Fruit fly (Drosophila melanogaster) whole organism, embryonic: ENCODE data around the gene fit.

Source experiments
- Awh ChIP-seq: fragments of 200-800 bp; sonication (Bioruptor generic); IDR thresholded peaks from 2 replicates; pipeline ENCODE4, ENCODE4 v1.3.6; 2022; ENCODE audit warnings: missing biosample characterization, missing genetic modification characterization
- Bdp1 ChIP-seq: fragments of 200-800 bp; sonication (Bioruptor generic); optimal IDR thresholded peaks from 3 replicates; lab custom pipeline; 2016; ENCODE audit warnings: missing biosample characterization, missing genetic modification characterization
- CG11560 ChIP-seq: fragments of 200-800 bp; sonication (Bioruptor generic); IDR thresholded peaks from 3 replicates; pipeline ENCODE4 v1.3.6; 2022; ENCODE audit warnings: missing biosample characterization, missing genetic modification characterization
- CG12299 ChIP-seq: fragments of 200-800 bp; sonication (Bioruptor generic); optimal IDR thresholded peaks from 2 replicates; lab custom pipeline; 2018; ENCODE audit warnings: missing biosample characterization, mild to moderate bottlenecking, missing genetic modification characterization
- CG13287 ChIP-seq: fragments of 200-800 bp; sonication (Bioruptor generic); IDR thresholded peaks from 2 replicates; pipeline ENCODE4 v1.3.6; 2022; ENCODE audit warnings: missing biosample characterization, missing genetic modification characterization; ENCODE audit not compliant: partially characterized antibody
- CG13424 ChIP-seq: fragments of 200-800 bp; sonication (Bioruptor generic); optimal IDR thresholded peaks from 2 replicates; lab custom pipeline; 2019; ENCODE audit warnings: missing biosample characterization, mild to moderate bottlenecking, missing genetic modification characterization, moderate library complexity
- CG15269 ChIP-seq: fragments of 200-800 bp; sonication (Bioruptor generic); optimal IDR thresholded peaks from 2 replicates; lab custom pipeline; 2018; ENCODE audit warnings: missing biosample characterization, mild to moderate bottlenecking, missing genetic modification characterization, moderate library complexity
- CG17359 ChIP-seq: fragments of 200-800 bp; sonication (Bioruptor generic); optimal IDR thresholded peaks from 3 replicates; lab custom pipeline; 2018; ENCODE audit warnings: missing biosample characterization, mild to moderate bottlenecking, missing genetic modification characterization, moderate library complexity
- CG17385 ChIP-seq: fragments of 200-800 bp; sonication (Bioruptor generic); optimal IDR thresholded peaks from 3 replicates; lab custom pipeline; 2018; ENCODE audit warnings: missing biosample characterization, mild to moderate bottlenecking, missing genetic modification characterization
- CG30020 ChIP-seq: fragments of 200-800 bp; optimal IDR thresholded peaks from 2 replicates; lab custom pipeline; 2019; ENCODE audit warnings: missing biosample characterization, mild to moderate bottlenecking, missing genetic modification characterization, moderate library complexity
- CG31365 ChIP-seq: fragments of 200-800 bp; sonication (Bioruptor generic); optimal IDR thresholded peaks from 2 replicates; lab custom pipeline; 2018; ENCODE audit warnings: missing biosample characterization, mild to moderate bottlenecking, missing genetic modification characterization
- CG32532 ChIP-seq: fragments of 200-800 bp; sonication (Bioruptor generic); IDR thresholded peaks from 2 replicates; pipeline ENCODE4 v1.3.6; 2022; ENCODE audit warnings: missing biosample characterization, missing genetic modification characterization
- CG33557 ChIP-seq: fragments of 200-800 bp; sonication (Bioruptor generic); optimal IDR thresholded peaks from 2 replicates; lab custom pipeline; 2019; ENCODE audit warnings: missing biosample characterization, mild to moderate bottlenecking, missing genetic modification characterization, moderate library complexity
- CG3995 ChIP-seq: fragments of 200-800 bp; sonication (Bioruptor generic); optimal IDR thresholded peaks from 3 replicates; lab custom pipeline; 2016; ENCODE audit warnings: missing biosample characterization, missing genetic modification characterization
- CG4424 ChIP-seq: fragments of 200-800 bp; sonication (Bioruptor generic); optimal IDR thresholded peaks from 3 replicates; lab custom pipeline; 2016; ENCODE audit warnings: missing biosample characterization, missing genetic modification characterization
- CG6683 ChIP-seq: fragments of 200-800 bp; sonication (Bioruptor generic); optimal IDR thresholded peaks from 2 replicates; lab custom pipeline; 2017; ENCODE audit warnings: missing biosample characterization, mild to moderate bottlenecking, missing genetic modification characterization, missing genetic modification reagents
- CG8089 ChIP-seq: fragments of 200-800 bp; sonication (Bioruptor generic); optimal IDR thresholded peaks from 3 replicates; lab custom pipeline; 2016; ENCODE audit warnings: missing biosample characterization, missing genetic modification characterization
- CG8765 ChIP-seq: fragments of 200-800 bp; sonication (Bioruptor generic); IDR thresholded peaks from 2 replicates; pipeline ENCODE4 v1.3.6; 2022; ENCODE audit warnings: missing biosample characterization, missing genetic modification characterization
- CG8944 ChIP-seq: fragments of 200-800 bp; sonication (Bioruptor generic); optimal IDR thresholded peaks from 3 replicates; lab custom pipeline; 2016; ENCODE audit warnings: missing biosample characterization, missing genetic modification characterization
- CG9437 ChIP-seq: fragments of 200-800 bp; sonication (Bioruptor generic); optimal IDR thresholded peaks from 2 replicates; lab custom pipeline; 2018; ENCODE audit warnings: missing biosample characterization, mild to moderate bottlenecking, missing genetic modification characterization
- CG9817 ChIP-seq: fragments of 200-800 bp; sonication (Bioruptor generic); optimal IDR thresholded peaks from 2 replicates; lab custom pipeline; 2018; ENCODE audit warnings: missing biosample characterization, mild to moderate bottlenecking, missing genetic modification characterization, moderate library complexity
- Doc3 ChIP-seq: fragments of 200-800 bp; sonication (Bioruptor generic); IDR thresholded peaks from 3 replicates; pipeline ENCODE4 v1.3.6; 2022; ENCODE audit warnings: missing biosample characterization, missing genetic modification characterization; ENCODE audit not compliant: partially characterized antibody
- Dp ChIP-seq: fragments of 200-800 bp; sonication (Bioruptor generic); optimal IDR thresholded peaks from 2 replicates; lab custom pipeline; 2018; ENCODE audit warnings: missing biosample characterization, mild to moderate bottlenecking, missing genetic modification characterization, moderate library complexity
- Fer2 ChIP-seq: fragments of 200-800 bp; sonication (Bioruptor generic); optimal IDR thresholded peaks from 2 replicates; lab custom pipeline; 2018; ENCODE audit warnings: missing biosample characterization, mild to moderate bottlenecking, missing genetic modification characterization, moderate library complexity
- Gsc ChIP-seq: fragments of 200-800 bp; sonication (Bioruptor generic); IDR thresholded peaks from 2 replicates; pipeline ENCODE4 v1.3.6; 2022; ENCODE audit warnings: missing biosample characterization, missing genetic modification characterization
- HLH3B ChIP-seq: fragments of 200-800 bp; sonication (Bioruptor generic); IDR thresholded peaks from 2 replicates; pipeline ENCODE4 v1.3.6; 2022; ENCODE audit warnings: missing biosample characterization, missing genetic modification characterization
- HLHmδ ChIP-seq: fragments of 200-800 bp; sonication (Bioruptor generic); optimal IDR thresholded peaks from 2 replicates; lab custom pipeline; 2018; ENCODE audit warnings: missing biosample characterization, mild to moderate bottlenecking, missing genetic modification characterization, moderate library complexity
- Hand ChIP-seq: fragments of 200-800 bp; sonication (Bioruptor generic); optimal IDR thresholded peaks from 2 replicates; lab custom pipeline; 2017; ENCODE audit warnings: mild to moderate bottlenecking, missing biosample characterization, missing genetic modification reagents, missing genetic modification characterization
- HmgZ ChIP-seq: fragments of 200-800 bp; sonication (Bioruptor generic); optimal IDR thresholded peaks from 2 replicates; lab custom pipeline; 2018; ENCODE audit warnings: missing biosample characterization, mild to moderate bottlenecking, missing genetic modification characterization
- ab ChIP-seq: fragments of 200-800 bp; sonication (Bioruptor generic); optimal IDR thresholded peaks from 2 replicates; lab custom pipeline; 2016; ENCODE audit warnings: missing biosample characterization, missing genetic modification characterization
- btn ChIP-seq: fragments of 200-800 bp; sonication (Bioruptor generic); optimal IDR thresholded peaks from 2 replicates; lab custom pipeline; 2016; ENCODE audit warnings: missing biosample characterization, missing genetic modification characterization
- corto ChIP-seq: fragments of 200-800 bp; sonication (Bioruptor generic); optimal IDR thresholded peaks from 2 replicates; lab custom pipeline; 2016; ENCODE audit warnings: missing biosample characterization, mild to moderate bottlenecking, missing genetic modification characterization, moderate library complexity
- danr ChIP-seq: fragments of 200-800 bp; sonication (Bioruptor generic); IDR thresholded peaks from 2 replicates; pipeline ENCODE4 v1.3.6; 2022; ENCODE audit warnings: missing biosample characterization, missing genetic modification characterization
- exex ChIP-seq: fragments of 200-800 bp; sonication (Bioruptor generic); optimal IDR thresholded peaks from 4 replicates; lab custom pipeline; 2018; ENCODE audit warnings: missing biosample characterization, mild to moderate bottlenecking, missing genetic modification characterization, moderate library complexity
- grau ChIP-seq: fragments of 200-800 bp; optimal IDR thresholded peaks from 3 replicates; lab custom pipeline; 2019; ENCODE audit warnings: missing biosample characterization, mild to moderate bottlenecking, missing genetic modification characterization, moderate library complexity
- gsb ChIP-seq: fragments of 200-800 bp; sonication (Bioruptor generic); IDR thresholded peaks from 2 replicates; pipeline ENCODE4 v1.3.6; 2022; ENCODE audit warnings: missing biosample characterization, missing genetic modification characterization
- jumu ChIP-seq: fragments of 200-800 bp; sonication (Bioruptor generic); optimal IDR thresholded peaks from 3 replicates; lab custom pipeline; 2016; ENCODE audit warnings: missing biosample characterization, missing genetic modification characterization
- mirr ChIP-seq: fragments of 200-800 bp; sonication (Bioruptor generic); optimal IDR thresholded peaks from 3 replicates; lab custom pipeline; 2018; ENCODE audit warnings: missing biosample characterization, mild to moderate bottlenecking, missing genetic modification characterization
- mld ChIP-seq: fragments of 200-800 bp; sonication (Bioruptor generic); IDR thresholded peaks from 3 replicates; pipeline ENCODE4 v1.3.6; 2022; ENCODE audit warnings: missing biosample characterization, missing genetic modification characterization; ENCODE audit not compliant: partially characterized antibody
- oc ChIP-seq: fragments of 200-800 bp; sonication (Bioruptor generic); optimal IDR thresholded peaks from 2 replicates; lab custom pipeline; 2018; ENCODE audit warnings: missing biosample characterization, mild to moderate bottlenecking, missing genetic modification characterization, moderate library complexity
- pho ChIP-seq: fragments of 200-800 bp; sonication (Bioruptor generic); optimal IDR thresholded peaks from 2 replicates; lab custom pipeline; 2016; ENCODE audit warnings: missing biosample characterization, missing genetic modification characterization
- pnt ChIP-seq: fragments of 200-800 bp; sonication (Bioruptor generic); optimal IDR thresholded peaks from 3 replicates; lab custom pipeline; 2016; ENCODE audit warnings: missing biosample characterization, missing genetic modification characterization
- rib ChIP-seq: fragments of 200-800 bp; sonication (Bioruptor generic); IDR thresholded peaks from 2 replicates; pipeline ENCODE4 v1.3.6; 2022; ENCODE audit warnings: missing biosample characterization, missing genetic modification characterization
- shn ChIP-seq: fragments of 200-800 bp; sonication (Bioruptor generic); optimal IDR thresholded peaks from 3 replicates; lab custom pipeline; 2016; ENCODE audit warnings: missing biosample characterization, missing genetic modification characterization
- sim ChIP-seq: fragments of 200-800 bp; sonication (Bioruptor generic); IDR thresholded peaks from 2 replicates; pipeline ENCODE4 v1.3.6; 2022; ENCODE audit warnings: missing biosample characterization, missing genetic modification characterization
- tap ChIP-seq: fragments of 200-800 bp; optimal IDR thresholded peaks from 3 replicates; lab custom pipeline; 2019; ENCODE audit warnings: missing biosample characterization, mild to moderate bottlenecking, missing genetic modification characterization, moderate library complexity
- vvl ChIP-seq: fragments of 200-800 bp; sonication (Bioruptor generic); IDR thresholded peaks from 2 replicates; pipeline ENCODE4 v1.3.6; 2022; ENCODE audit warnings: missing biosample characterization, missing genetic modification characterization
- wek ChIP-seq: fragments of 200-800 bp; sonication (Bioruptor generic); optimal IDR thresholded peaks from 3 replicates; lab custom pipeline; 2018; ENCODE audit warnings: missing biosample characterization, mild to moderate bottlenecking, missing genetic modification characterization, moderate library complexity
- zen2 ChIP-seq: fragments of 200-800 bp; sonication (Bioruptor generic); IDR thresholded peaks from 3 replicates; pipeline ENCODE4 v1.3.6; 2022; ENCODE audit warnings: missing biosample characterization, missing genetic modification characterization; ENCODE audit not compliant: partially characterized antibody

The fit gene

DNA sequence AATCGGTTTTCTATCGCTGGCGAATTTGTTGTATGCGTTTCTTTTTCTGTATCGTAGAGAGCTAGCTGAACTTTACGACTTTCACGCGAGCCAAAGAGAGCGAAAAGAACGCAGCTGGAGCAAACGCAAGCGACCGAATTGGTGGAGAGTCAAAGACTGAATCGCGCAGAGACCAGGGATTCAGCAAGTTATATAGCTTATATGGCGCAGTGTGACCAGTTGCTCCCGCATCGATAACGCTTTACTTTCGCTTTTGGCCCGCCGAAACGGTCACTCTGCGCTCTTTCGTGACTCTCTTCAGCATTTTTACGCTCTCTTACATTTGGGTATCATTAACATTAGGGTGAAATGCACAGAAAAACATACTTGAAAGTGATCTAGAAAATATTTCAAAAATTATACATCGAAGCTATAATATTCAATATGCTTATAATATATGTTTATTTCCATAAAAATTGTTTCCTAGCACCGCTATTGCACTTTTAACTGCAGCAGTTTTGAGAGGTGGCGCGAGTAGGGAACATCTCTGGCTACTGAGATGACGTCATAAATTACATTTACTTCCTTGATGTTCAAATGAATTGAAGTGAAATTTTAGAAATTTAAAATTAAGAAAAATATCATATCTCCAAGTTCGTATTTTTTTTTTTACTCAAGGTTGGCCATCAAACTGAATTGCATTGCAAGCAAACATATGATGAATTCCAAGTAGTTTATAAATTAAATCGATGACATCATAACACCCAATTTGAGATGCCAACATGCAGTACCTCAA, 28.0 kb downstream of the fit start, which contains the start of gene glec (continued):
- TF ChIP-seq exex (tag; lab: Kevin White, UChicago), result peak; percentile 2
- peak; percentile 27 for TF ChIP-seq grau (tag; lab: Kevin White, UChicago)
- TF ChIP-seq CG33557 (GFP tag; lab: Kevin White, UChicago), result peak; percentile 37
- no peak for TF ChIP-seq mld (GFP tag; lab: Robert Waterston, UW)
- peak; percentile 1 for TF ChIP-seq CG12299
- TF ChIP-seq vvl (GFP tag; lab: Robert Waterston, UW), result peak; percentile 60
- peak; percentile 34 for TF ChIP-seq CG17385
- TF ChIP-seq CG6683 (GFP tag; lab: Kevin White, UChicago), result no peak
- no peak for TF ChIP-seq shn (GFP tag; lab: Kevin White, UChicago)
- TF ChIP-seq CG9437 (GFP tag; lab: Kevin White, UChicago), result peak; percentile 25
- TF ChIP-seq pho (GFP tag; lab: Kevin White, UChicago), result no peak
- peak; percentile 72 for TF ChIP-seq mirr (GFP tag; lab: Kevin White, UChicago)
- TF ChIP-seq CG9817, result peak; percentile 11
- peak; percentile 42; the same call in 1 of the 3 replicates for TF ChIP-seq zen2 (GFP tag; lab: Robert Waterston, UW)
- no peak for TF ChIP-seq Bdp1 (GFP tag; lab: Kevin White, UChicago)
- peak; percentile 75 for TF ChIP-seq rib (GFP tag; lab: Robert Waterston, UW)
- TF ChIP-seq danr (GFP tag; lab: Robert Waterston, UW), result no peak
- TF ChIP-seq CG3995, result no peak
- peak; percentile 9 for TF ChIP-seq Dp
- no peak for TF ChIP-seq tap
- TF ChIP-seq CG13287 (GFP tag; lab: Robert Waterston, UW), result peak; percentile 61; the same call in 1 of the 2 replicates
- TF ChIP-seq CG17359 (tag; lab: Kevin White, UChicago), result peak; percentile 9
- TF ChIP-seq CG8089 (GFP tag; lab: Kevin White, UChicago), result peak; percentile 11
- TF ChIP-seq CG8944 (GFP tag; lab: Kevin White, UChicago), result peak; percentile 10
- TF ChIP-seq CG32532 (GFP tag; lab: Robert Waterston, UW), result peak; percentile 63
- TF ChIP-seq jumu, result no peak
- no peak for TF ChIP-seq CG11560 (tag; lab: Robert Waterston, UW)
- TF ChIP-seq CG4424 (GFP tag; lab: Kevin White, UChicago), result no peak
- no peak for TF ChIP-seq Hand
- no peak for TF ChIP-seq HLH3B (GFP tag; lab: Robert Waterston, UW)
- no peak for TF ChIP-seq CG30020
- no peak for TF ChIP-seq btn (GFP tag; lab: Kevin White, UChicago)
- peak; percentile 71 for TF ChIP-seq oc (tag; lab: Kevin White, UChicago)
- no peak for TF ChIP-seq CG8765 (GFP tag; lab: Robert Waterston, UW)
- peak; percentile 5; the same call in 1 of the 2 replicates for TF ChIP-seq Awh (GFP tag; lab: Robert Waterston, UW)
- no peak for TF ChIP-seq CG31365 (tag; lab: Kevin White, UChicago)
- peak; percentile 21 for TF ChIP-seq wek (GFP tag; lab: Kevin White, UChicago)
- TF ChIP-seq Doc3 (GFP tag; lab: Robert Waterston, UW), result 0 out of 3 replicates have a peak, but pooled peaks have one; percentile 24
- no peak for TF ChIP-seq sim (GFP tag; lab: Robert Waterston, UW)
- no peak for TF ChIP-seq Gsc
- TF ChIP-seq Fer2 (tag; lab: Kevin White, UChicago), result no peak
- TF ChIP-seq CG13424 (tag; lab: Kevin White, UChicago), result peak; percentile 51
- peak; percentile 65 for TF ChIP-seq HmgZ (tag; lab: Kevin White, UChicago)
- peak; percentile 32; the same call in 1 of the 2 replicates for TF ChIP-seq gsb (GFP tag; lab: Robert Waterston, UW)
- no peak for TF ChIP-seq pnt (GFP tag; lab: Kevin White, UChicago)
- peak; percentile 62 for TF ChIP-seq corto (GFP tag; lab: Kevin White, UChicago)
- TF ChIP-seq HLHmδ (GFP tag; lab: Kevin White, UChicago), result peak; percentile 87
- TF ChIP-seq ab (GFP tag; lab: Kevin White, UChicago), result no peak
- TF ChIP-seq CG15269 (tag; lab: Kevin White, UChicago), result no peak
